Fruit fly (Drosophila melanogaster) whole organism, wandering third instar larva: ENCODE results near the gene CycJ.
A peak's percentile ranks its signal among the peaks of the same experiment; 100 is the strongest.

Experiments
- Abd-B ChIP-seq: fragments of >200 bp; optimal IDR thresholded peaks from 2 replicates; lab custom pipeline; 2017; ENCODE audit warnings: missing biosample characterization, missing genetic modification characterization
- CG9705 ChIP-seq: fragments of 200-800 bp; sonication (Bioruptor generic); optimal IDR thresholded peaks from 2 replicates; lab custom pipeline; 2018; ENCODE audit warnings: missing biosample characterization, mild to moderate bottlenecking, missing genetic modification characterization
- CrebA ChIP-seq: fragments of 200-800 bp; sonication (Bioruptor generic); optimal IDR thresholded peaks from 2 replicates; lab custom pipeline; 2016; ENCODE audit warnings: missing biosample characterization, mild to moderate bottlenecking, missing genetic modification characterization, borderline replicate concordance
- Dfd ChIP-seq: fragments of >200 bp; optimal IDR thresholded peaks from 2 replicates; lab custom pipeline; 2017; ENCODE audit warnings: missing biosample characterization, missing genetic modification characterization
- HLH106 ChIP-seq: fragments of 200-800 bp; optimal IDR thresholded peaks from 3 replicates; lab custom pipeline; 2019; ENCODE audit warnings: missing biosample characterization, mild to moderate bottlenecking, missing genetic modification characterization, moderate library complexity
- Hnf4 ChIP-seq: fragments of 200-800 bp; sonication (Bioruptor generic); optimal IDR thresholded peaks from 2 replicates; lab custom pipeline; 2016; ENCODE audit warnings: missing biosample characterization, mild to moderate bottlenecking, missing genetic modification characterization
- Hr78 ChIP-seq: fragments of >200 bp; optimal IDR thresholded peaks from 2 replicates; lab custom pipeline; 2017; ENCODE audit warnings: missing biosample characterization, missing genetic modification characterization
- Hr83 ChIP-seq: fragments of 200-300 bp; sonication (Bioruptor generic); optimal IDR thresholded peaks from 2 replicates; lab custom pipeline; 2016; ENCODE audit warnings: missing biosample characterization, mild to moderate bottlenecking, missing genetic modification characterization, moderate library complexity; ENCODE audit not compliant: poor library complexity, severe bottlenecking
- Jra ChIP-seq: sonication (Bioruptor generic); optimal IDR thresholded peaks from 2 replicates; lab custom pipeline; 2016; ENCODE audit warnings: missing biosample characterization, missing genetic modification characterization
- Mio ChIP-seq: sonication (Bioruptor generic); optimal IDR thresholded peaks from 2 replicates; lab custom pipeline; 2016; ENCODE audit warnings: missing biosample characterization, missing genetic modification characterization
- Myc ChIP-seq: fragments of >200 bp; optimal IDR thresholded peaks from 2 replicates; lab custom pipeline; 2017
- N ChIP-seq: fragments of >200 bp; optimal IDR thresholded peaks from 2 replicates; lab custom pipeline; 2018; ENCODE audit warnings: missing biosample characterization, missing external identifiers, missing genetic modification characterization
- OdsH ChIP-seq: fragments of 200-800 bp; sonication (Bioruptor generic); optimal IDR thresholded peaks from 2 replicates; lab custom pipeline; 2016; ENCODE audit warnings: missing biosample characterization, mild to moderate bottlenecking, missing genetic modification characterization
- Rel ChIP-seq, 2 experiments: fragments of 200-800 bp; sonication (Bioruptor generic) in 1 of 2; optimal IDR thresholded peaks; 2 replicates in 1 of 2; 3 replicates in 1 of 2; lab custom pipeline; 2016 to 2019; ENCODE audit warnings: mild to moderate bottlenecking in 2 of 2, missing biosample characterization in 2 of 2, missing genetic modification characterization in 2 of 2, moderate library complexity in 1 of 2
- Sp1 ChIP-seq: fragments of 200-800 bp; sonication (Bioruptor generic); optimal IDR thresholded peaks from 3 replicates; lab custom pipeline; 2019; ENCODE audit warnings: missing biosample characterization, mild to moderate bottlenecking, missing genetic modification characterization, moderate library complexity
- brk ChIP-seq: fragments of 200-800 bp; sonication (Bioruptor generic); optimal IDR thresholded peaks from 2 replicates; lab custom pipeline; 2016; ENCODE audit warnings: missing biosample characterization, mild to moderate bottlenecking, missing genetic modification characterization
- dl ChIP-seq, 2 experiments: fragments of 175-275, 200-275 bp in 1 of 2; fragments of 200-275 bp in 1 of 2; sonication (Bioruptor generic); optimal IDR thresholded peaks; lab custom pipeline; 2018; ENCODE audit warnings: mild to moderate bottlenecking in 2 of 2, missing biosample characterization in 2 of 2, missing genetic modification characterization in 2 of 2, moderate library complexity in 2 of 2; ENCODE audit not compliant: partially characterized antibody in 2 of 2, insufficient read depth in 1 of 2
- dmrt93B ChIP-seq: fragments of 200-800 bp; sonication (Bioruptor generic); optimal IDR thresholded peaks from 2 replicates; lab custom pipeline; 2018; ENCODE audit warnings: missing biosample characterization, mild to moderate bottlenecking, missing genetic modification characterization
- ey ChIP-seq: fragments of 200-800 bp; sonication (Bioruptor generic); optimal IDR thresholded peaks from 2 replicates; lab custom pipeline; 2016; ENCODE audit warnings: missing biosample characterization, missing genetic modification characterization
- foxo ChIP-seq, 2 experiments: fragments of 200-800 bp; sonication (Bioruptor generic); optimal IDR thresholded peaks; 2 replicates in 1 of 2; 3 replicates in 1 of 2; lab custom pipeline; 2016 to 2017; ENCODE audit warnings: missing biosample characterization in 2 of 2, missing genetic modification characterization in 2 of 2
- fru ChIP-seq: fragments of 200-800 bp; sonication (Bioruptor generic); optimal IDR thresholded peaks from 3 replicates; lab custom pipeline; 2016; ENCODE audit warnings: missing biosample characterization, mild to moderate bottlenecking, missing genetic modification characterization
- h ChIP-seq: fragments of 200-800 bp; sonication (Bioruptor generic); optimal IDR thresholded peaks from 3 replicates; lab custom pipeline; 2016; ENCODE audit warnings: missing biosample characterization, mild to moderate bottlenecking, missing genetic modification characterization
- jim ChIP-seq: fragments of 175-275, 200-325 bp; sonication (Bioruptor generic); optimal IDR thresholded peaks from 2 replicates; lab custom pipeline; 2016; ENCODE audit warnings: missing biosample characterization, mild to moderate bottlenecking, missing genetic modification characterization
- lola ChIP-seq: fragments of >200 bp; optimal IDR thresholded peaks from 2 replicates; lab custom pipeline; 2017; ENCODE audit warnings: missing biosample characterization, missing genetic modification characterization
- psq ChIP-seq: fragments of 200-800 bp; sonication (Bioruptor generic); optimal IDR thresholded peaks from 3 replicates; lab custom pipeline; 2017; ENCODE audit warnings: missing biosample characterization, mild to moderate bottlenecking, missing genetic modification characterization, moderate library complexity
- rgr ChIP-seq: fragments of 200-800 bp; sonication (Bioruptor generic); optimal IDR thresholded peaks from 3 replicates; lab custom pipeline; 2016; ENCODE audit warnings: missing biosample characterization, mild to moderate bottlenecking, missing genetic modification characterization
- sage ChIP-seq: fragments of 200-800 bp; sonication (Bioruptor generic); optimal IDR thresholded peaks from 2 replicates; lab custom pipeline; 2016; ENCODE audit warnings: missing biosample characterization, mild to moderate bottlenecking, missing genetic modification characterization
- sv ChIP-seq: fragments of 200-800 bp; sonication (Bioruptor generic); optimal IDR thresholded peaks from 3 replicates; lab custom pipeline; 2016; ENCODE audit warnings: missing biosample characterization, missing genetic modification characterization
- tai ChIP-seq: sonication (Bioruptor generic); optimal IDR thresholded peaks from 2 replicates; lab custom pipeline; 2016; ENCODE audit warnings: missing biosample characterization, missing genetic modification characterization
- usp ChIP-seq: fragments of >200 bp; optimal IDR thresholded peaks from 2 replicates; lab custom pipeline; 2017; ENCODE audit warnings: missing biosample characterization, missing genetic modification characterization
- woc ChIP-seq: sonication (Bioruptor generic); optimal IDR thresholded peaks from 2 replicates; lab custom pipeline; 2016; ENCODE audit warnings: missing biosample characterization, mild to moderate bottlenecking, missing genetic modification characterization

Gene CycJ

DNA sequence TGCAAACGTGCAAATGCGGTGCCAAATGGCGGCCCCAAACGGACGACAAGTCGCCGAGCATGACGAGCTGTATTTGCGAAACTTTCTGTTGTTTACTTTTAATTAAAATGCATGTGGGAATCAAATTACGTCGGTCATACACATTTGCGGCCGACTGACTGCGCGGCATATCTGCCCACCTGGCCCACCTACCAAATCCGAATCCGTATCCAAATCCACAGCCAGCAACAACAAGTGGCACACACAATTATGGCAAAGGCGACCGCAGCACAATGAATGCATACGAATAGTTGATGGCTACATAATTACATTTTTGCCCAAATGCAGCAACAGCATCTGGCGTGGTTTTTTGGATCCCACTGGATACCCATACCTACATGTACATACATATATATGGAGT lies 14.5 kb upstream of the CycJ start:
- TF ChIP-seq psq (GFP tag; lab: Kevin White, UChicago) = no peak
- TF ChIP-seq CG9705 (GFP tag; lab: Kevin White, UChicago) = no peak
- no peak for TF ChIP-seq tai (GFP tag; lab: Kevin White, UChicago)
- no peak for TF ChIP-seq N
- TF ChIP-seq fru (GFP tag; lab: Kevin White, UChicago) = no peak
- TF ChIP-seq OdsH (GFP tag; lab: Kevin White, UChicago) = no peak

DNA sequence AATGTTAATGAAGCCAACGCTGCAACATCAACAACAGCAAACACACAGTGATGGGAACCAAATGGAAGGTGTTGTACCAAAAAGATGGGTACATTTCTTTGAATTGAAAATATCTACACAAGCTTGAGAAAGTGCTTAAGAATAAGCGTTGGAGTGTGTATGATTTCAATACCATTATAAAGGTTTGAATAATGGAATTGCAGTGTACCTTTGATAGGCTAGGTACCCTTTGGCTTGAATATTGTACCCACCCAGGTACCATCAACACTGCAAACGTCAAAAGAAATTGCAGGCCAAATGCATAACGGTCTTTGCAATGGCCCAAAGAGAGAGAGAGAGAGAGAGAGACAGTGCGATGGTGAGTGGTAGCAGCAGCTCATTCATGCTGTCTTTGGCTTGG lies 13.5 kb upstream of the CycJ start:
- TF ChIP-seq usp (no peak), Hnf4 (GFP tag; lab: Kevin White, UChicago) (no peak), dmrt93B (GFP tag; lab: Kevin White, UChicago) (no peak), brk (GFP tag; lab: Kevin White, UChicago) (no peak), lola (GFP tag; lab: Kevin White, UChicago) (no peak), CG9705 (GFP tag; lab: Kevin White, UChicago) (no peak), dl (GFP tag; optimal IDR thresholded peaks at IDR 0.05; lab: Kevin White, UChicago; ENCODE audit: insufficient read depth in 1 of 2, partially characterized antibody in 2 of 2) (no peak), woc (GFP tag; lab: Kevin White, UChicago) (no peak), tai (GFP tag; lab: Kevin White, UChicago) (no peak), rgr (GFP tag; lab: Kevin White, UChicago) (no peak), Myc (lab: Kevin White, UChicago) (no peak), ey (no peak), Abd-B (GFP tag; lab: Kevin White, UChicago) (no peak), Hr83 (GFP tag; lab: Kevin White, UChicago) (no peak), Sp1 (GFP tag; lab: Kevin White, UChicago) (no peak), HLH106 (tag; lab: Kevin White, UChicago) (no peak), Mio (no peak), sv (GFP tag; lab: Kevin White, UChicago) (no peak), jim (GFP tag; lab: Kevin White, UChicago) (no peak), Hr78 (GFP tag; lab: Kevin White, UChicago) (no peak)

DNA sequence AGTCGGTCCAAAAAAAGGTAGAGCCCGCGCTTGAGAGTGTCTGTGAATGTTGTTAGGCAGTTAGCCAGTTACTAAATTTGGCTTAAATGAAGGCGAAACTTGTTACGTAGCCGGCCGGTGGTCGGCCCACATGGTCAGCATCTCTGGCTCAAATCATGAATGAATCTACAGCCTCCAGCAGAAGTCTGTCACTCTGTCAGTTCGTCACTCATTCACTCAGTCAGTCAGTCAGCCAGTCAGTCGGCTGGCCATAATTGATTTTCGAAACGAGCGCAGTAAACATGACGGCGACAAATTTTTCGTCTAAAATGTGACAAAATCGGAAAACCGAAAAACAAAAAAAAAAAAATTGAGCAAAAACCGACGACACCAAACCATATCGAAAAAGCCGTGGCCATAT lies 11.8 kb upstream of the CycJ start:
- TF ChIP-seq fru (GFP tag; lab: Kevin White, UChicago) (no peak), Rel (GFP tag; optimal IDR thresholded peaks at IDR 0.05; lab: Kevin White, UChicago) (no peak), Rel (tag; optimal IDR thresholded peaks at IDR 0.05; lab: Kevin White, UChicago) (no peak), sage (GFP tag; lab: Kevin White, UChicago) (no peak), foxo (GFP tag; optimal IDR thresholded peaks at IDR 0.05; lab: Kevin White, UChicago) (no peak), h (GFP tag; lab: Kevin White, UChicago) (no peak), Hnf4 (GFP tag; lab: Kevin White, UChicago) (no peak), Sp1 (GFP tag; lab: Kevin White, UChicago) (no peak), Jra (GFP tag; lab: Kevin White, UChicago) (no peak), Dfd (GFP tag; lab: Kevin White, UChicago) (no peak), psq (GFP tag; lab: Kevin White, UChicago) (no peak), dl (GFP tag; optimal IDR thresholded peaks at IDR 0.05; lab: Kevin White, UChicago; ENCODE audit: insufficient read depth in 1 of 2, partially characterized antibody in 2 of 2) (no peak), lola (GFP tag; lab: Kevin White, UChicago) (no peak)

DNA sequence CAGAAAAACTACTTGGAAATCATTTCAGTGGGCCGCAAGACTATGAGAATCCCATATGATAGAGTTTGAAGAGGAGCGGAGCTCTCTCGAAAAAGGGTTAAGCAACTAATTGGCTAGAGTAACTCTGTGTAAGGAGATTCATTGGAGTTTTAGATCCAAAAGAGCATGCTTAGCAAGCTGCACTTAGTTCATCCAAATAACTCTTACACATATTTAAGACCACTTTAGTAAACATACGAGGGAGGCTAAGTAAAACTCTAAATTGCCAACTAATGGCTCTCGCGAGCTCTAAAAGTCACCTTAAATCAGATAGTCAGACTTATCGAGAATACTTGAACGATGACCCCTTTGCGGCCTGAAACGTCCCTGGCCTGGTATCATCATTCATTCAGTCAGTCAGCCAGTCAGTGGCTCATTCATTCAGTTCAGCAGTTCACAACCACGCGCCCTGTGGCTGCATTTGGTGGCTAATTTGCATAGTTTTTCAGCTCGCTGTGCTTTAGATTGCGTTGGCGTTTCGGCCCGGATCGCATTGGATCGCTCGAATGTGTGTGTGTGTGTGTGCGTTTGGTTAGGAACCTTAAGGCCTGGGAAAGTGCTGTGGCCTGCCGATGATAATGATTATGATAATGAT lies 11.2 kb upstream of the CycJ start:
- peak; percentile 3 for TF ChIP-seq sv (GFP tag; lab: Kevin White, UChicago)
- TF ChIP-seq psq (GFP tag; lab: Kevin White, UChicago) = no peak

DNA sequence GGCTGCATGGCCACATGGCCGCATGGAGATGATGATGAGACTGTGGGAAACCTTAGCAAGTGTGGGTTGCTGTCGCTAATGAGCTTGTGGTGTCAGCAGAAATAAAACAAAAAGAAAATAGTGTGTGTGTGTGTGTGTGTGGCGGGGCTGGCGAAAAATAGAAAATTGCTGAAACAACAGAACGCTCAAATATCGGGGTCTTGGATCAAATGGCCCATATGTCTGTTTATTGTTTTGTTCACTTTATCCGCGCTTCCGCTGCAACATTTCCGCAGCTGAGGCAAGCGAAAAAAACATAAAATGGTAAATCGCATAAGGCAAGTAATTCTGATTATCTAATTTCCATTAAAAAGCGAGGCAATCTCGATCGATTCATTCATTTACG lies 10.7 kb upstream of the CycJ start:
- TF ChIP-seq CG9705 (GFP tag; lab: Kevin White, UChicago) (no peak), rgr (GFP tag; lab: Kevin White, UChicago) (no peak), CrebA (GFP tag; lab: Kevin White, UChicago) (no peak), Mio (no peak), HLH106 (tag; lab: Kevin White, UChicago) (no peak), OdsH (GFP tag; lab: Kevin White, UChicago) (no peak), N (no peak), Rel (GFP tag; optimal IDR thresholded peaks at IDR 0.05; lab: Kevin White, UChicago) (no peak), Rel (tag; optimal IDR thresholded peaks at IDR 0.05; lab: Kevin White, UChicago) (no peak), dmrt93B (GFP tag; lab: Kevin White, UChicago) (no peak), woc (GFP tag; lab: Kevin White, UChicago) (no peak), psq (GFP tag; lab: Kevin White, UChicago) (no peak), Abd-B (GFP tag; lab: Kevin White, UChicago) (no peak), tai (GFP tag; lab: Kevin White, UChicago) (no peak), jim (GFP tag; lab: Kevin White, UChicago) (no peak), Hr83 (GFP tag; lab: Kevin White, UChicago) (no peak), usp (no peak)
